Fruit fly (Drosophila melanogaster) whole organism, wandering third instar larva: ENCODE data around the gene CG16825.

Experiments used
- Abd-B ChIP-seq: fragments of >200 bp; optimal IDR thresholded peaks from 2 replicates; lab custom pipeline; 2017; ENCODE audit warnings: missing biosample characterization, missing genetic modification characterization
- CG32264 ChIP-seq: fragments of 200-800 bp; sonication (Bioruptor generic); optimal IDR thresholded peaks from 2 replicates; lab custom pipeline; 2016; ENCODE audit warnings: missing biosample characterization, missing genetic modification characterization
- CG9705 ChIP-seq: fragments of 200-800 bp; sonication (Bioruptor generic); optimal IDR thresholded peaks from 2 replicates; lab custom pipeline; 2018; ENCODE audit warnings: missing biosample characterization, mild to moderate bottlenecking, missing genetic modification characterization
- CrebA ChIP-seq: fragments of 200-800 bp; sonication (Bioruptor generic); optimal IDR thresholded peaks from 2 replicates; lab custom pipeline; 2016; ENCODE audit warnings: missing biosample characterization, mild to moderate bottlenecking, missing genetic modification characterization, borderline replicate concordance
- Dfd ChIP-seq: fragments of >200 bp; optimal IDR thresholded peaks from 2 replicates; lab custom pipeline; 2017; ENCODE audit warnings: missing biosample characterization, missing genetic modification characterization
- Dif ChIP-seq: fragments of 200-275, 200-300 bp; sonication (Bioruptor generic); optimal IDR thresholded peaks from 2 replicates; lab custom pipeline; 2018; ENCODE audit warnings: missing biosample characterization, missing genetic modification characterization; ENCODE audit not compliant: partially characterized antibody
- HLH106 ChIP-seq: fragments of 200-800 bp; optimal IDR thresholded peaks from 3 replicates; lab custom pipeline; 2019; ENCODE audit warnings: missing biosample characterization, mild to moderate bottlenecking, missing genetic modification characterization, moderate library complexity
- Hr78 ChIP-seq: fragments of >200 bp; optimal IDR thresholded peaks from 2 replicates; lab custom pipeline; 2017; ENCODE audit warnings: missing biosample characterization, missing genetic modification characterization
- Hr83 ChIP-seq: fragments of 200-300 bp; sonication (Bioruptor generic); optimal IDR thresholded peaks from 2 replicates; lab custom pipeline; 2016; ENCODE audit warnings: missing biosample characterization, mild to moderate bottlenecking, missing genetic modification characterization, moderate library complexity; ENCODE audit not compliant: poor library complexity, severe bottlenecking
- Jra ChIP-seq: sonication (Bioruptor generic); optimal IDR thresholded peaks from 2 replicates; lab custom pipeline; 2016; ENCODE audit warnings: missing biosample characterization, missing genetic modification characterization
- Mio ChIP-seq: sonication (Bioruptor generic); optimal IDR thresholded peaks from 2 replicates; lab custom pipeline; 2016; ENCODE audit warnings: missing biosample characterization, missing genetic modification characterization
- Myc ChIP-seq: fragments of >200 bp; optimal IDR thresholded peaks from 2 replicates; lab custom pipeline; 2017
- N ChIP-seq: fragments of >200 bp; optimal IDR thresholded peaks from 2 replicates; lab custom pipeline; 2018; ENCODE audit warnings: missing biosample characterization, missing external identifiers, missing genetic modification characterization
- Rel ChIP-seq, 2 experiments: fragments of 200-800 bp; sonication (Bioruptor generic) in 1 of 2; optimal IDR thresholded peaks; 2 replicates in 1 of 2; 3 replicates in 1 of 2; lab custom pipeline; 2016 to 2019; ENCODE audit warnings: mild to moderate bottlenecking in 2 of 2, missing biosample characterization in 2 of 2, missing genetic modification characterization in 2 of 2, moderate library complexity in 1 of 2
- Vsx2 ChIP-seq: fragments of 200-300, 225-300 bp; sonication (Bioruptor generic); optimal IDR thresholded peaks from 2 replicates; lab custom pipeline; 2018; ENCODE audit warnings: missing biosample characterization, missing genetic modification characterization; ENCODE audit not compliant: partially characterized antibody
- br ChIP-seq: fragments of 200-800 bp; sonication (Bioruptor generic); optimal IDR thresholded peaks from 2 replicates; lab custom pipeline; 2016; ENCODE audit warnings: missing biosample characterization, missing genetic modification characterization
- brk ChIP-seq: fragments of 200-800 bp; sonication (Bioruptor generic); optimal IDR thresholded peaks from 2 replicates; lab custom pipeline; 2016; ENCODE audit warnings: missing biosample characterization, mild to moderate bottlenecking, missing genetic modification characterization
- dl ChIP-seq, 2 experiments: fragments of 175-275, 200-275 bp in 1 of 2; fragments of 200-275 bp in 1 of 2; sonication (Bioruptor generic); optimal IDR thresholded peaks; lab custom pipeline; 2018; ENCODE audit warnings: mild to moderate bottlenecking in 2 of 2, missing biosample characterization in 2 of 2, missing genetic modification characterization in 2 of 2, moderate library complexity in 2 of 2; ENCODE audit not compliant: partially characterized antibody in 2 of 2, insufficient read depth in 1 of 2
- dmrt93B ChIP-seq: fragments of 200-800 bp; sonication (Bioruptor generic); optimal IDR thresholded peaks from 2 replicates; lab custom pipeline; 2018; ENCODE audit warnings: missing biosample characterization, mild to moderate bottlenecking, missing genetic modification characterization
- dsf ChIP-seq: sonication (Bioruptor generic); optimal IDR thresholded peaks from 2 replicates; lab custom pipeline; 2016; ENCODE audit warnings: missing biosample characterization, missing genetic modification characterization, borderline replicate concordance
- foxo ChIP-seq, 2 experiments: fragments of 200-800 bp; sonication (Bioruptor generic); optimal IDR thresholded peaks; 2 replicates in 1 of 2; 3 replicates in 1 of 2; lab custom pipeline; 2016 to 2017; ENCODE audit warnings: missing biosample characterization in 2 of 2, missing genetic modification characterization in 2 of 2
- fru ChIP-seq: fragments of 200-800 bp; sonication (Bioruptor generic); optimal IDR thresholded peaks from 3 replicates; lab custom pipeline; 2016; ENCODE audit warnings: missing biosample characterization, mild to moderate bottlenecking, missing genetic modification characterization
- h ChIP-seq: fragments of 200-800 bp; sonication (Bioruptor generic); optimal IDR thresholded peaks from 3 replicates; lab custom pipeline; 2016; ENCODE audit warnings: missing biosample characterization, mild to moderate bottlenecking, missing genetic modification characterization
- jim ChIP-seq: fragments of 175-275, 200-325 bp; sonication (Bioruptor generic); optimal IDR thresholded peaks from 2 replicates; lab custom pipeline; 2016; ENCODE audit warnings: missing biosample characterization, mild to moderate bottlenecking, missing genetic modification characterization
- lola ChIP-seq: fragments of >200 bp; optimal IDR thresholded peaks from 2 replicates; lab custom pipeline; 2017; ENCODE audit warnings: missing biosample characterization, missing genetic modification characterization
- pan ChIP-seq: fragments of >200 bp; optimal IDR thresholded peaks from 2 replicates; lab custom pipeline; 2017
- psq ChIP-seq: fragments of 200-800 bp; sonication (Bioruptor generic); optimal IDR thresholded peaks from 3 replicates; lab custom pipeline; 2017; ENCODE audit warnings: missing biosample characterization, mild to moderate bottlenecking, missing genetic modification characterization, moderate library complexity
- rgr ChIP-seq: fragments of 200-800 bp; sonication (Bioruptor generic); optimal IDR thresholded peaks from 3 replicates; lab custom pipeline; 2016; ENCODE audit warnings: missing biosample characterization, mild to moderate bottlenecking, missing genetic modification characterization
- sage ChIP-seq: fragments of 200-800 bp; sonication (Bioruptor generic); optimal IDR thresholded peaks from 2 replicates; lab custom pipeline; 2016; ENCODE audit warnings: missing biosample characterization, mild to moderate bottlenecking, missing genetic modification characterization
- sv ChIP-seq: fragments of 200-800 bp; sonication (Bioruptor generic); optimal IDR thresholded peaks from 3 replicates; lab custom pipeline; 2016; ENCODE audit warnings: missing biosample characterization, missing genetic modification characterization
- tai ChIP-seq: sonication (Bioruptor generic); optimal IDR thresholded peaks from 2 replicates; lab custom pipeline; 2016; ENCODE audit warnings: missing biosample characterization, missing genetic modification characterization
- usp ChIP-seq: fragments of >200 bp; optimal IDR thresholded peaks from 2 replicates; lab custom pipeline; 2017; ENCODE audit warnings: missing biosample characterization, missing genetic modification characterization
- woc ChIP-seq: sonication (Bioruptor generic); optimal IDR thresholded peaks from 2 replicates; lab custom pipeline; 2016; ENCODE audit warnings: missing biosample characterization, mild to moderate bottlenecking, missing genetic modification characterization

The CG16825 gene

dm6 chr2L:13331021-13331420 is 26.4 kb downstream of the CG16825 start, which contains the start of gene hbt:
Gene hbt (minus strand): TSS chr2L:13331121.
- TF ChIP-seq CG9705 (GFP tag; lab: Kevin White, UChicago) (no peak), lola (GFP tag; lab: Kevin White, UChicago) (no peak), Dfd (no peak), Hr78 (GFP tag; lab: Kevin White, UChicago) (no peak), Rel (GFP tag; optimal IDR thresholded peaks at IDR 0.05; lab: Kevin White, UChicago) (no peak), Rel (tag; optimal IDR thresholded peaks at IDR 0.05; lab: Kevin White, UChicago) (no peak), fru (GFP tag; lab: Kevin White, UChicago) (no peak), N (no peak), Abd-B (GFP tag; lab: Kevin White, UChicago) (no peak)

- TF ChIP-seq Dif (peak; percentile 2), Jra (GFP tag; lab: Kevin White, UChicago) (no peak)
Observed at dm6 chr2L:13331868-13332544, 27.4 kb downstream of the CG16825 start.

- no peak for TF ChIP-seq dsf
- no peak for TF ChIP-seq Myc (lab: Kevin White, UChicago)
- TF ChIP-seq psq (GFP tag; lab: Kevin White, UChicago), result no peak
- no peak for TF ChIP-seq br (GFP tag; lab: Kevin White, UChicago)
- TF ChIP-seq CG32264 (GFP tag; lab: Kevin White, UChicago), result no peak
- TF ChIP-seq usp (GFP tag; lab: Kevin White, UChicago), result no peak
- no peak for TF ChIP-seq Vsx2
- no peak for TF ChIP-seq lola (GFP tag; lab: Kevin White, UChicago)
- no peak for TF ChIP-seq sage (GFP tag; lab: Kevin White, UChicago)
- TF ChIP-seq tai, result no peak
- TF ChIP-seq Dif, result no peak
- no peak for TF ChIP-seq Dfd
- TF ChIP-seq jim (GFP tag; lab: Kevin White, UChicago), result no peak
- TF ChIP-seq N, result no peak
- TF ChIP-seq sv (GFP tag; lab: Kevin White, UChicago), result no peak
- TF ChIP-seq fru (GFP tag; lab: Kevin White, UChicago), result no peak
- TF ChIP-seq Mio (GFP tag; lab: Kevin White, UChicago), result no peak
Observed at dm6 chr2L:13332736-13333135, 28.1 kb downstream of the CG16825 start.

- TF ChIP-seq br (GFP tag; lab: Kevin White, UChicago) (no peak), rgr (GFP tag; lab: Kevin White, UChicago) (no peak)
- TF ChIP-seq, all 38 proteins: peak for 0
Observed at dm6 chr2L:13347473-13347872, 42.9 kb downstream of the CG16825 start, which contains the start of gene CG16826. Gene CG16826 (plus strand): TSS chr2L:13347773.

- TF ChIP-seq dmrt93B (GFP tag; lab: Kevin White, UChicago) (no peak), sv (GFP tag; lab: Kevin White, UChicago) (no peak), br (GFP tag; lab: Kevin White, UChicago) (no peak), CrebA (GFP tag; lab: Kevin White, UChicago) (no peak), jim (GFP tag; lab: Kevin White, UChicago) (no peak), Dfd (no peak), Myc (lab: Kevin White, UChicago) (peak; percentile 37)
- TF ChIP-seq, all 38 proteins: peak for 1
Observed at dm6 chr2L:13349237-13349902, 44.8 kb downstream of the CG16825 start.

dm6 chr2L:13354580-13355347 is 50.2 kb downstream of the CG16825 start, which contains the start of gene CG9395:
Gene CG9395 (minus strand): TSS chr2L:13355073.
- TF ChIP-seq dl (GFP tag; optimal IDR thresholded peaks at IDR 0.05; lab: Kevin White, UChicago; ENCODE audit: insufficient read depth in 1 of 2, partially characterized antibody in 2 of 2), result no peak
- TF ChIP-seq Abd-B (GFP tag; lab: Kevin White, UChicago), result no peak
- no peak for TF ChIP-seq foxo (GFP tag; optimal IDR thresholded peaks at IDR 0.05; lab: Kevin White, UChicago)
- no peak for TF ChIP-seq Hr78 (GFP tag; lab: Kevin White, UChicago)
- no peak for TF ChIP-seq sage (GFP tag; lab: Kevin White, UChicago)
- no peak for TF ChIP-seq sv (GFP tag; lab: Kevin White, UChicago)
- no peak for TF ChIP-seq dsf
- no peak for TF ChIP-seq br (GFP tag; lab: Kevin White, UChicago)
- no peak for TF ChIP-seq CrebA (GFP tag; lab: Kevin White, UChicago)
- TF ChIP-seq brk (GFP tag; lab: Kevin White, UChicago), result no peak
- no peak for TF ChIP-seq woc (GFP tag; lab: Kevin White, UChicago)
- no peak for TF ChIP-seq Hr83 (GFP tag; lab: Kevin White, UChicago)
- TF ChIP-seq pan (lab: Kevin White, UChicago), result no peak
- no peak for TF ChIP-seq HLH106 (tag; lab: Kevin White, UChicago)
- TF ChIP-seq h (GFP tag; lab: Kevin White, UChicago), result no peak
- no peak for TF ChIP-seq Dfd
- TF ChIP-seq, all 38 proteins: peak for 0
